Fruit fly (Drosophila melanogaster): ENCODE results near the gene CG32189.

DNA sequence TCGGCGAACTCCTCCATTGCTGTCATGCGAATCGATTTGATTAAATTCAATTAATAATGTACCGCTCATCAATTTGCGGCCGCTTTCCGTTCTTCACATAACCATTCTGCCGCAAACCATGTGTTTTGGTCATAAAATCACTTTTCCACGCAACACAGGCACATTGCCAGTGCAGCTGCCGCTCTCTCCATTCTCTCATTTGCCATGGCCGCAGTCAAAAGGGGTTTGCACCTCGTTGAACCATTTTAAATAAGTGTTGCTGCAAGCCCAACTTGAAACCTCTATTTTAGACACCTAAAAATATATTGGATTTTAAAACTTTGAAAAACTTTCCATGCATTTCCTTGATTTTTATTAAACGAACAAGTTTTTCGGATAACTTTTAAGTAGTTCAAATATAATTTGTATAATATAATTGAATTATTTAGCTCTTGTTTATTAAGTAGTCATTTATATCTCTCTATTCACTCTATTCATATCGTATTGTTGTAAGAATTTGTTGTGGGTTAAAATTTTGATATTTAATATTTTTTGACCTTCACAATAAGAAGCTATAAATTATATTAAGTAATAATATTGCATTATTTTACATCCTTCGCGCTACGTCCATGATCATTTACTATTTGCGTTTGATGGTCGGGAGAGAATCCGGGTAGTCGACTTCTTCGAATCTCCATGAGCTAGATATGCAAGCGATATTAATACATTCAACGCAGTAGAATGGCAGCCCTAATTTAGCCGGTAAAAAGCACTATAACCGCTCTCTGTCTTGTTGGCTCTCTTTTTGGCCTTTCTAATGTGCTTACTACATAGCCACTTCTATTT lies 21.9 kb upstream of the CG32189 start, which contains the start of gene CG5535:
- no peak for TF ChIP-seq Sin3A (optimal IDR thresholded peaks at IDR 0.05)
- no peak for TF ChIP-seq psq (optimal IDR thresholded peaks at IDR 0.05)
